Worm (Caenorhabditis elegans): ENCODE data around the gene F40F12.9.

ce11 chrIII:9885609-9886008 is 25.5 kb upstream of the F40F12.9 start:
- TF ChIP-seq che-1 (tag; optimal IDR thresholded peaks at IDR 0.05) (no peak), fax-1 (tag; optimal IDR thresholded peaks at IDR 0.05) (no peak), eyg-1 (tag; optimal IDR thresholded peaks at IDR 0.05) (no peak), ama-1 (optimal IDR thresholded peaks at IDR 0.05) (no peak), T23F11.4 (GFP tag; optimal IDR thresholded peaks at IDR 0.05) (no peak), pat-9 (tag; optimal IDR thresholded peaks at IDR 0.05) (no peak), nhr-11 (tag; optimal IDR thresholded peaks at IDR 0.05) (no peak), hlh-15 (tag; optimal IDR thresholded peaks at IDR 0.05) (no peak), npax-4 (tag; optimal IDR thresholded peaks at IDR 0.05) (no peak), K02D7.2 (tag; optimal IDR thresholded peaks at IDR 0.05) (no peak)

Measured in whole organism, late embryonic.